Worm (Caenorhabditis elegans) whole organism, early embryonic: ENCODE measurements around the gene T20B3.1.

Source experiments
- B0310.2 ChIP-seq: sonication (generic microtip); optimal IDR thresholded peaks from 2 replicates; lab custom pipeline; 2016; ENCODE audit warnings: mild to moderate bottlenecking, missing genetic modification characterization, missing compliant biosample characterization
- F13C5.2 ChIP-seq: sonication (generic microtip); optimal IDR thresholded peaks from 2 replicates; lab custom pipeline; 2017; ENCODE audit warnings: mild to moderate bottlenecking, missing genetic modification characterization, inconsistent platforms, missing compliant biosample characterization
- aly-1 ChIP-seq: sonication (generic microtip); optimal IDR thresholded peaks from 2 replicates; lab custom pipeline; 2016; ENCODE audit warnings: missing genetic modification characterization, missing compliant biosample characterization
- ama-1 ChIP-seq: fragments of 150-350 bp; optimal IDR thresholded peaks from 2 replicates; lab custom pipeline; 2014
- ceh-13 ChIP-seq: fragments of 200-800 bp; sonication (Bioruptor generic); optimal IDR thresholded peaks from 2 replicates; lab custom pipeline; 2018; ENCODE audit warnings: mild to moderate bottlenecking, missing genetic modification characterization, missing compliant biosample characterization
- ceh-36 ChIP-seq: sonication (generic microtip); optimal IDR thresholded peaks from 2 replicates; lab custom pipeline; 2016; ENCODE audit warnings: missing genetic modification characterization, inconsistent platforms, missing compliant biosample characterization
- ets-7 ChIP-seq: sonication (generic microtip); optimal IDR thresholded peaks from 2 replicates; lab custom pipeline; 2016; ENCODE audit warnings: missing genotype, missing genetic modification characterization, missing compliant biosample characterization
- flt-1 ChIP-seq: fragments of 200-800 bp; sonication (Bioruptor generic); IDR thresholded peaks from 2 replicates; pipeline ENCODE4 v1.3.6; 2022; ENCODE audit warnings: missing genetic modification characterization, missing compliant biosample characterization
- hmbx-1 ChIP-seq: sonication (generic microtip); optimal IDR thresholded peaks from 2 replicates; lab custom pipeline; 2016; ENCODE audit warnings: mild to moderate bottlenecking, missing genetic modification characterization, missing compliant biosample characterization
- hmg-4 ChIP-seq: fragments of 200-800 bp; sonication (Bioruptor generic); optimal IDR thresholded peaks from 2 replicates; lab custom pipeline; 2018; ENCODE audit warnings: mild to moderate bottlenecking, missing genetic modification characterization, missing compliant biosample characterization
- hnd-1 ChIP-seq: sonication (generic microtip); optimal IDR thresholded peaks from 2 replicates; lab custom pipeline; 2016; ENCODE audit warnings: missing genetic modification characterization, missing compliant biosample characterization
- pes-1 ChIP-seq: fragments of 200-800 bp; sonication (Bioruptor generic); IDR thresholded peaks from 2 replicates; pipeline ENCODE4 v1.3.6; 2022; ENCODE audit warnings: missing genetic modification reagents, missing genetic modification characterization, missing compliant biosample characterization
- scrt-1 ChIP-seq: fragments of 200-800 bp; sonication (Bioruptor generic); IDR thresholded peaks from 2 replicates; pipeline ENCODE4 v1.3.6; 2022; ENCODE audit warnings: missing genetic modification characterization, missing compliant biosample characterization
- sea-1 ChIP-seq: fragments of 200-800 bp; sonication (Bioruptor generic); conservative IDR thresholded peaks from 2 replicates; pipeline ENCODE4 v1.3.6; 2022; ENCODE audit warnings: missing genetic modification characterization, missing compliant biosample characterization
- tbx-11 ChIP-seq: fragments of 200-800 bp; sonication (Bioruptor generic); IDR thresholded peaks from 2 replicates; pipeline ENCODE4 v1.3.6; 2022; ENCODE audit warnings: missing genetic modification characterization, missing compliant biosample characterization
- tbx-37 ChIP-seq: fragments of 200-800 bp; sonication (Bioruptor generic); conservative IDR thresholded peaks from 2 replicates; pipeline ENCODE4 v1.3.6; 2022; ENCODE audit warnings: missing genetic modification reagents, missing genetic modification characterization, missing compliant biosample characterization
- tra-4 ChIP-seq: sonication (generic microtip); optimal IDR thresholded peaks from 2 replicates; lab custom pipeline; 2017; ENCODE audit warnings: missing genetic modification characterization, missing compliant biosample characterization

The T20B3.1 gene

DNA sequence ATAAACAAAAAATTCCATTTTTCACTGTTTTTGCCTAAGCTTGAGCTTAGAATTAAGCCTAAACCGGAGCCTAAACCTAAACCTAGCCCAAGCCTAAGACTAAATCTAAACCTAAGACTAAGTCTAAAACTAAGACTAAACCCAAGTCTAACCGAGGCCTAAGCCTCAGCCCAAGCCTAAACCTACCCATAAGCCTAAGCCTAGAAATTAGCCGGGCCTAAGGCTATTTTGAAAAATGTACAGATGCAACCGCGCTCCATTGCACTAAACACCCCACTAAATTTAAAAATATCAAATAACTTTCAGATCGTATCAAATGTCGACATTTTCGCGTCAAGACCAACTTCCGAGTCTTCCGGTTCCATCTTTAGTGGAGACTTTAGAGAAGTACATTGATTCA, at the start of gene T20B3.1:
Gene T20B3.1 (plus strand): TSS at position 301 of the 400 bp plus-strand sequence.
- TF ChIP-seq ets-7 (no peak), sea-1 (GFP tag; lab: Robert Waterston, UW) (no peak), tbx-11 (GFP tag; lab: Robert Waterston, UW) (no peak), pes-1 (GFP tag; lab: Robert Waterston, UW) (no peak), ama-1 (lab: Kevin White, UChicago) (no peak), F13C5.2 (tag; lab: Kevin White, UChicago) (no peak), ceh-13 (no peak), ceh-36 (tag; lab: Kevin White, UChicago) (no peak), aly-1 (tag; lab: Kevin White, UChicago) (no peak), tra-4 (no peak), scrt-1 (GFP tag; lab: Robert Waterston, UW) (no peak), B0310.2 (no peak), flt-1 (GFP tag; lab: Robert Waterston, UW) (no peak), hmbx-1 (tag; lab: Kevin White, UChicago) (no peak)

DNA sequence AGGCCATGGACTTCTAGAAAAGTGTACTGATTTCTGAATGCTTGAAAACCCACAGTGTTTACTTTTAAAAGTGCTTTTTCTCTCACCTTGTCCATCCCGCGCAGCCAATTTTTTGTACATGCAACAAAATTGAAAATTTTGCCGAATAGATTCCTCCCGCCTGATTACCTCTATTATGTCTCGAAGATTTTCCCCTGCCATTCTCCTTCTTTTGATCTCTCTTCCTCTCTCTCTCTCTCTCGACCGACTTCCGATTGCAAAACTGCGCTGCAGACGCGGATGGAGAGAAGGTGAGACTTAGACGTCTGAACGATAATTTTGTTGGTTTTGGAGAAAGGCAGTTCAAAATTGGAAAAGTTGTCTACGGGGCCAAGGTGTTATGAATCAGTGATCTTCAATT, 40.9 kb upstream of the T20B3.1 start:
- no peak for TF ChIP-seq F13C5.2 (tag; lab: Kevin White, UChicago)
- no peak for TF ChIP-seq ama-1 (lab: Kevin White, UChicago)
- no peak for TF ChIP-seq hnd-1
- no peak for TF ChIP-seq sea-1 (GFP tag; lab: Robert Waterston, UW)
- no peak for TF ChIP-seq ceh-36 (tag; lab: Kevin White, UChicago)
- TF ChIP-seq ets-7 = no peak
- TF ChIP-seq B0310.2 = no peak
- TF ChIP-seq tra-4 = no peak
- no peak for TF ChIP-seq tbx-11 (GFP tag; lab: Robert Waterston, UW)
- no peak for TF ChIP-seq aly-1 (tag; lab: Kevin White, UChicago)
- TF ChIP-seq flt-1 (GFP tag; lab: Robert Waterston, UW) = no peak
- TF ChIP-seq hmbx-1 (tag; lab: Kevin White, UChicago) = no peak
- no peak for TF ChIP-seq hmg-4 (GFP tag; lab: Kevin White, UChicago)
- TF ChIP-seq scrt-1 (GFP tag; lab: Robert Waterston, UW) = no peak

DNA sequence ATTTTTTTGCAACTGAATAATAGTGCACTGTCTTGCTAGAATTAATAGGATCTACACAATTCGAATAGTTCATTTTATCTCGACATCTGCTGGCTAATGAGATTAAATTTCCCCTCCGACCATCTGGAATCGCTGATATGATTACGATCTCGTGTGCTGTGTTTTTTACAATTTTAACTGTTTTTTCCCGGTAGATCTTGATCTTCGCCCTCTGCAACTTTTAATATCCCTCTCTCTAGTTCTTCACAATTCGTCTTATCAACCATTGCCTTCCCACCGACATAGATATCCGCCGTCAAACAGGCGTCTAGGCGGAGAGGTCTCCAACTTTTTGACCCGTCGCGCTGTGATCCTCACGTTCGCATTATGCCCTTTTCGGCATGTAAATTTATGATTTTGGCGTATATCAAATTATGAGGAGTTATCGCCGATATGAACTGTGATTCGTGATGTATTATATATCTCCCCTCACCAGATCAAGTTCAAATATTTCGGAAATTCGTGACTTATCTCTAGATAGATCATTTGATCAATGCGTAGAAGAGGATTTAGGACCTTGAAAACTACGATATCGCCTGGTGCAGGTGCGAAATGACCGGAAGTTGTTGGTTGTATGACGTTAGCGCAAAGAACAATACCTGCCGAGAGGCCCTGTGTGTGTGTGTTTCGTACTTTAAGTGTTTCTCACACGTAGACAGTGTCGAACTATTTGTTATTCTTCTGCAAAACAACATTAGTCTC, 36.7 kb upstream of the T20B3.1 start:
- TF ChIP-seq ceh-13 = no peak
- no peak for TF ChIP-seq sea-1 (GFP tag; lab: Robert Waterston, UW)
- no peak for TF ChIP-seq pes-1 (GFP tag; lab: Robert Waterston, UW)
- no peak for TF ChIP-seq flt-1 (GFP tag; lab: Robert Waterston, UW)
- no peak for TF ChIP-seq hnd-1
- TF ChIP-seq tbx-11 (GFP tag; lab: Robert Waterston, UW) = no peak
- no peak for TF ChIP-seq hmbx-1 (tag; lab: Kevin White, UChicago)
- no peak for TF ChIP-seq F13C5.2 (tag; lab: Kevin White, UChicago)
- TF ChIP-seq ets-7 = no peak
- TF ChIP-seq tbx-37 = no peak
- TF ChIP-seq aly-1 (tag; lab: Kevin White, UChicago) = no peak
- no peak for TF ChIP-seq B0310.2
- TF ChIP-seq ceh-36 (tag; lab: Kevin White, UChicago) = no peak
- no peak for TF ChIP-seq hmg-4 (GFP tag; lab: Kevin White, UChicago)
- TF ChIP-seq scrt-1 (GFP tag; lab: Robert Waterston, UW) = no peak
- TF ChIP-seq ama-1 (lab: Kevin White, UChicago) = no peak
- TF ChIP-seq tra-4 = no peak

DNA sequence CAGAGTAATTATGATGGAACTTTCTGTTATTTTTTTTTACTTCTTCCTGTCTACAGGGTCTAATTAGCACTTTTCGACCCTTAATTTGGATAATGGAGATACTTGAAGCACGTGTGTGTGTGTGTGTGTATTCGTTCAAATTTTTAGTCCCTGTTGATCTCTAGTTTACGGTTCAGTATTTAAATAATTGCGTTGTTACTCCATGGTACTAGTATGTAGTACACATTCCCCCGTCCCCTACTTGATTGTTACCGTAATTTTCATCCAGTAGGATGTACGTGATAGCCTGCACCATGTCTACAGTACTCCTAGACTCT, 36.1 kb upstream of the T20B3.1 start:
- TF ChIP-seq tra-4 = no peak
- no peak for TF ChIP-seq ceh-13
- TF ChIP-seq ceh-36 (tag; lab: Kevin White, UChicago) = no peak
- TF ChIP-seq scrt-1 (GFP tag; lab: Robert Waterston, UW) = no peak
- no peak for TF ChIP-seq hmg-4 (GFP tag; lab: Kevin White, UChicago)
- TF ChIP-seq ets-7 = no peak
- TF ChIP-seq ama-1 (lab: Kevin White, UChicago) = no peak
- TF ChIP-seq hnd-1 = no peak
- no peak for TF ChIP-seq F13C5.2 (tag; lab: Kevin White, UChicago)
- TF ChIP-seq hmbx-1 (tag; lab: Kevin White, UChicago) = no peak

DNA sequence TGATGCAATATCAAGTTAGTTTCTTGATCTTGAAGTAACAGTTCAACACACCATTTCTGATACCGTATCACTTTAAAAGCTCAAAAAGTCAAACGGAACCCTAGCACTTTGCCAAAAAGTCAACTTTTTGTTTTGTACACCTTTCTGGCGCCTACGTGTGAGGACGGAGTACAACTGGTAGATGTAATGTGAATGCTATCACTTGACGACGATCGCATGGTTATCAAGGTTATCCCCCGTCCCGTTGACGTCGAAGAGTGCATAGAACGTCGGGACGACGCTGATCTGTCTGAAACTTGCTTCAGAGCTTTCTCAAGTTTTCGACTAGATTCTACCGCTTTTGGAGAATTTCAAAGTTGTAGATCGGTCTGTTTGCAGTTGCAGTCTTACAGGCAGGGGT, 35.4 kb upstream of the T20B3.1 start:
- no peak for TF ChIP-seq ceh-13
- TF ChIP-seq aly-1 (tag; lab: Kevin White, UChicago) = no peak
- no peak for TF ChIP-seq hmbx-1 (tag; lab: Kevin White, UChicago)
- TF ChIP-seq scrt-1 (GFP tag; lab: Robert Waterston, UW) = no peak
- TF ChIP-seq tra-4 = no peak
- TF ChIP-seq ets-7 = no peak
- no peak for TF ChIP-seq ceh-36 (tag; lab: Kevin White, UChicago)
- TF ChIP-seq F13C5.2 (tag; lab: Kevin White, UChicago) = no peak

DNA sequence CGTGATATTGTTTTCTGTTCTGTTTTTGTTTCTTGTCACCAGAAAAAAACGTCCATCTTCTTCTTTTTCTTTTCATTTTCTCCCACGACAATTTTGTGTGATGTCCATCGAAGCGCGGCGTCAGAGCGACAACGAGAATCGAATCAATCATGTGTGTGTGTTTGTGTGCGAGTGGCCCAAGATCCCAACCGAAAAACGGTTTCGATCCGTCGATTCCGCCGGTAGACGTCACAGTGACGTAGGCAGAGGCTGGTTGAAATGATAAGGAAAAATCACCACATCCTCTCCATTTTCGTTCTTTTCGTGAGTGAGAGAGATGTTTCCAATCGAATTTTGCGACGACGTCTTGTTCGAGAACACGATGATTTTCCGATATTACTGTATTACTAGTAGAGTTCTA, 34.8 kb upstream of the T20B3.1 start:
- TF ChIP-seq pes-1 (GFP tag; lab: Robert Waterston, UW) (no peak), F13C5.2 (tag; lab: Kevin White, UChicago) (no peak), tbx-37 (no peak), aly-1 (tag; lab: Kevin White, UChicago) (no peak), hnd-1 (no peak), flt-1 (GFP tag; lab: Robert Waterston, UW) (no peak), scrt-1 (GFP tag; lab: Robert Waterston, UW) (no peak), ets-7 (no peak), tra-4 (no peak), ceh-13 (no peak), ceh-36 (tag; lab: Kevin White, UChicago) (no peak), B0310.2 (no peak), sea-1 (GFP tag; lab: Robert Waterston, UW) (no peak)

DNA sequence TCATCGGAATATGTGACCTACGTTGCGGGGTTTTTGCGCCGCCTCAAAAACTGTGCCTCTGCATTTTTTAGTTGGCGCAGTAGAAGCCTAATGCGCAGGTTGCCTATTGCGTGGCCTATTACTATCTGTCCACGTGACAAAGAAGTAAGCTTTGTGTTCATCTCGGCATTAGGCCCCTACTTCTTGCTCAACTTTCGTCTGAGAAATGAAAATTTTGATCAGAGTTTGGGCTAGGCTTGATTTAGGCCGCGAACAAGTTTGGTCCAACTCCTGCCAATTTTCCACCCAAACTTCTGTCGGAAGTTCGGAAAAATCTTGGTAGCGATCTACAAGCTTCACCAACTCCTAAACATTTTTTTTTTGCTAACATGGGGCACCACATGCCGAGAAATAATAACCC, 33.4 kb upstream of the T20B3.1 start:
- TF ChIP-seq F13C5.2 (tag; lab: Kevin White, UChicago) (no peak), pes-1 (GFP tag; lab: Robert Waterston, UW) (no peak), ceh-13 (no peak)
